Fruit fly (Drosophila melanogaster): ENCODE measurements around the gene CG5746.

CG5746 gene

DNA sequence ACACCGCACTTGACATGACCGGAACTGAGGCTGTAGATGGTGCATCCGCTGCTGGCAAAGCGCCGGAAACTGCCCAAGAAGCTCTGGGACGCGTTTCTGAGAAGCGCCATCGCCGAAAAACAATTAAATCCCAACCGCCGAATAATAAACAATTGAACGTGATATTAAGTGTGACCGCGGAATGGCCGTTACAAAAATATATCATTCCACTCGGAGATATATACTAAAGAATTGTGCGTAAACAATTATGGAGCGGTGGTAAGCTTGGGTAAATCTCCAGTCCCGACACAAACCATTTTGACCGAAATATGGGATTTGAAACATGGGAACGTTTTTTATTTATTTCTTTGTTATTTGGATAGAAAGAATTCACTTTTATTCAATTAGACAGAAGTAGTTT is 11.4 kb upstream of the CG5746 start, which contains the start of gene CG18528:
TSS of gene CG18528 (minus strand) at position 188 of the 400 bp plus-strand sequence.
- TF ChIP-seq CG8478 (optimal IDR thresholded peaks at IDR 0.05) (no peak), CTCF (optimal IDR thresholded peaks at IDR 0.05) (peak; percentile 16 to 64)

- no peak for TF ChIP-seq CG8478 (optimal IDR thresholded peaks at IDR 0.05)
- no peak for TF ChIP-seq CTCF (optimal IDR thresholded peaks at IDR 0.05)
Measured at dm6 chr3R:24357698-24358097, 9.1 kb upstream of the CG5746 start, which contains the start of gene Golgin84. Gene Golgin84 (minus strand): TSS chr3R:24357938.

dm6 chr3R:24353448-24353847 is 4.9 kb upstream of the CG5746 start:
- TF ChIP-seq CTCF (optimal IDR thresholded peaks at IDR 0.05) (no peak), CG8478 (optimal IDR thresholded peaks at IDR 0.05) (no peak)

DNA sequence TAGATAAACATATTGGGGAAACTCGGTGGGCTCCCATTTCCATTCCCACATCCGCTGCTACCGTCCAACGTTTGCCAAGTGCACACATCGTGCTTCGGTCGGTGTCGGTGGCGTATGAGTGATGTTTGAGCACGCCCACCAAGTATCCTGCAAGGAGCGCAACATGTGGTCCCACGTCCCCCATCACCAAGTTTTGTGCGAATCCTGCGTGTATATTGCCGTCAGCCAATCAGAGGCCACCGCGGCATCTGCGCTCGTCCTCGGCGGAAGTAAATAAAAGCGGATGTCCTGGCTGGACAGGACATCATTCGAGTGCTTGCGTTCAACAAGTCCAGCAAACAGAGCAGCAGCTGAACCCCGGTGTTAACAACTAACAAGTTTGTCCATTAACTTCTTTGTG is 7.3 kb downstream of the CG5746 start, which contains the start of gene Ms:
TSS of gene Ms (plus strand) at position 301 of the 400 bp plus-strand sequence.
- TF ChIP-seq CTCF (optimal IDR thresholded peaks at IDR 0.05): no peak
- no peak for TF ChIP-seq CG8478 (optimal IDR thresholded peaks at IDR 0.05)

DNA sequence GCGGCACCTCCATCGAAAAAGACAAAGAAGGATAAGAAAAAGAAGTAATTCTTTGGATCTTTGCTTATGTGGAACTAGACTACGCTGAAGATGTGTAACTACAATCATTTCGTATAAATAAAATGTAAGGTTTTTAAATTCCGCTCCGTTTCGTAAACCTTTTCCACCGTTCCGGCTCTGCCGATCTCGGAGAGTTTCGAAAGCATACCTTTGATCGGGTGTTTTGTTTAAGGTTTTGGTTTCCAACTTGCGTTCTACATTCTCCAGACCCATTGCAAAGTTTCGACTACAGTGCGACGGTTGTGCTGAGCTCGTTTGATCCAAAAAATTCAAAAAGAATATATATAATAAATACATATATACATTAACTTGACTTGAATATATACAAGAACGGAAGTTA is 12.0 kb downstream of the CG5746 start, which contains the start of gene CG6432:
TSS of gene CG6432 (plus strand) at position 301 of the 400 bp plus-strand sequence.
- no peak for TF ChIP-seq CTCF (optimal IDR thresholded peaks at IDR 0.05)
- no peak for TF ChIP-seq CG8478 (optimal IDR thresholded peaks at IDR 0.05)

dm6 chr3R:24333182-24333808 is 15.3 kb downstream of the CG5746 start, which contains the start of the genes Rrp5 and Dis3:
Gene Rrp5 (minus strand): TSS chr3R:24333316.
Gene Dis3 (plus strand): TSS chr3R:24333433.
- TF ChIP-seq CTCF (optimal IDR thresholded peaks at IDR 0.05) (peak; percentile 57 to 66), CG8478 (optimal IDR thresholded peaks at IDR 0.05) (no peak)

- TF ChIP-seq CTCF (optimal IDR thresholded peaks at IDR 0.05): no peak
- TF ChIP-seq CG8478 (optimal IDR thresholded peaks at IDR 0.05): no peak
Measured at dm6 chr3R:24320342-24320711, 28.3 kb downstream of the CG5746 start.

DNA sequence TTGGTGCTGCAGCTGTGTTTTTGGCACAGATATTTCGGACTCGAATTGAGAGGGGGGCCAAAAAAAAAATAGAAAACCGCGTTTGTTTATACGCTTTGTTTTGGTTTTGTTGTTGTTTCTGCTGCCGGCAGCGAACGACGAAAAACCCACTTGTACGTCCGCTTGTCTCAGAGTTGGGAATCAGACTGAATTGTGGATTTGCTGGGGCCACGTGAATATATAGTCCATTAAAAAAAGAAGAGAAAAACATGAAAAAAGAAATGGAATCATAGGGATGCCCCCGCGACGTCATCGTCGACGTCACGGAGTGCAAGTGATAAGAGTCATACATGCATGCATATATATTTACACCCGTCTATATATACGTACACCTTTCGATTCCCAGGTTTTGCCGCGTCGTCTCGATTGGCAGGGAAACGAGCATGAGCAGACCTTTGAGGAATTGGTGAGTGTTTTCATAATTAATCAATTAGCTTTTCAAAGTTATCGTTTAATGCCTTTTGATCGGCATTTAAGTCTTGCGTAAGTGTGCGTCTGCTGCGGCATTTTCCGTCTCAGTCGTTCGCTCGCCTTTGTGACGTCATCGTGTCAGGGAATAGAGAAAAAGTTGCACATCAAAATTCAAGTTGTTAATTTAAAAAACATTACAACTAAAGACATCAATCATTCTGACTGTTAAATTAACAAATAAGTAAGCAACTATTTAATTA is 28.8 kb downstream of the CG5746 start:
- TF ChIP-seq CTCF (optimal IDR thresholded peaks at IDR 0.05): no peak
- TF ChIP-seq CG8478 (optimal IDR thresholded peaks at IDR 0.05): no peak

dm6 chr3R:24319083-24319381 is 29.6 kb downstream of the CG5746 start:
- TF ChIP-seq CG8478 (optimal IDR thresholded peaks at IDR 0.05): no peak
- TF ChIP-seq CTCF (optimal IDR thresholded peaks at IDR 0.05): no peak

DNA sequence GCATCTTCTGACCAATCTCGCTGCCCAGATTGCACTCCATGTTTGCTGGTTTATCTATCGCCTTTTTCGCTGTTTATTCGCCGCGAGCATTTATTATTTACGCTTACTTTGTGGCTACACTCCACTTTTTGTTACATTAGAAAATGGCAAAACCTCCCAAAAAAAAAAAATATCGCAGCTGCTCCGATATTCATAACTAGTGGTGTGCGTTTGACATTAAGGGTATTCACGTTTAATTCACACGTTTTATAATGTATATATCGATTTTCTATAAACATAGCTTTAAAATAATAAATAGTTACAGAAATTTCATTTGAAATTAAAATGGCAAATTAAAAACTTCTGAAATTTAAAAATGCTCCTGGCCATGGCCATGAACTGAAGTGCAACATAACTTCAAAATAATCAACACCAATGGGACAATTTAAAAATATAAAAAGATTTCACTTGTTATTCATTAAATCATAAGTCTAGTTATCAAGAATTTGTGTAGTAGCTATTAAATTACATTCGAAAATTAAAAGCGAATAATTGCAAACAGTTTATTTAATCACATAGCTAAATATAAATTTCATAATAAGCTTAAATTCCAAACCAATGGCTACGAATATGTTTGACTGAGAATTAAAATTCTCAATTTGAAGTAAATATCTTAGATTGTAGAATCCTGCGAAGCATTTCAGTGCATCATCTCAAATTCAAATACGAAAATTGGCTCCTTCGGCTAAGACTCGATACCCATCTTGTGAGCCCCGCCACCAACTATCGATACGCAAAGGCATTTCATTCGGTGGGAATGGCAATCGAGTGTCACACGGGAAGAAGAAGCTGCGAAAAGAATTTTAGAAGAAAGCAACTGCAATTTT is 30.1 kb downstream of the CG5746 start, which contains the start of the genes Nab2 and BRWD3:
TSS of gene Nab2 (minus strand) at position 203 of the 866 bp plus-strand sequence.
TSS of gene BRWD3 (plus strand) at position 784 of the 866 bp plus-strand sequence.
- TF ChIP-seq CG8478 (optimal IDR thresholded peaks at IDR 0.05) (no peak), CTCF (optimal IDR thresholded peaks at IDR 0.05) (no peak)

- no peak for TF ChIP-seq CG8478 (optimal IDR thresholded peaks at IDR 0.05)
Measured at dm6 chr3R:24303060-24303459, 45.5 kb downstream of the CG5746 start.

dm6 chr3R:24301520-24301919 is 47.1 kb downstream of the CG5746 start:
- no peak for TF ChIP-seq CTCF (optimal IDR thresholded peaks at IDR 0.05)
- TF ChIP-seq CG8478 (optimal IDR thresholded peaks at IDR 0.05): no peak

DNA sequence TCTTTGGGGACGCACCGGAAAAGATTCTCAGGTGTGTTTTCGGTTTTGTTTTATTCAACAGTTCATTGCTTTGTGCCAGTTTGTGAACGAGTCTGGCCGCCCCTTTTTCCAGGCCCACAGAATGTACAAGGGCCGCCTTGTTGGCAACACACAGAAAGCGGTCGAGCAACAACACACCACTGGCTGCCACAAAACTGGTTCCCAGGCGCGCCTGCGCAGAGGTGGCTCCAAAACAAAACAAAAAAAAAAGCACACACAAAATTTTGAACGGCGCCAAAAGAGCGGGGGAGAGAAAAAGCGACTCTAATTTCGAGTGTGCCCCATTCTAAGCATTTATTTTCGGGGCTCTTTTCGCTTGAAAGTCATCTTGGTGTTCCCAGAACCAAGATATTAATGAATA is 49.4 kb downstream of the CG5746 start:
- TF ChIP-seq CTCF (optimal IDR thresholded peaks at IDR 0.05): no peak
- no peak for TF ChIP-seq CG8478 (optimal IDR thresholded peaks at IDR 0.05)

dm6 chr3R:24298534-24298936 is 50.1 kb downstream of the CG5746 start:
- TF ChIP-seq CTCF (optimal IDR thresholded peaks at IDR 0.05) (no peak), CG8478 (optimal IDR thresholded peaks at IDR 0.05) (no peak)

DNA sequence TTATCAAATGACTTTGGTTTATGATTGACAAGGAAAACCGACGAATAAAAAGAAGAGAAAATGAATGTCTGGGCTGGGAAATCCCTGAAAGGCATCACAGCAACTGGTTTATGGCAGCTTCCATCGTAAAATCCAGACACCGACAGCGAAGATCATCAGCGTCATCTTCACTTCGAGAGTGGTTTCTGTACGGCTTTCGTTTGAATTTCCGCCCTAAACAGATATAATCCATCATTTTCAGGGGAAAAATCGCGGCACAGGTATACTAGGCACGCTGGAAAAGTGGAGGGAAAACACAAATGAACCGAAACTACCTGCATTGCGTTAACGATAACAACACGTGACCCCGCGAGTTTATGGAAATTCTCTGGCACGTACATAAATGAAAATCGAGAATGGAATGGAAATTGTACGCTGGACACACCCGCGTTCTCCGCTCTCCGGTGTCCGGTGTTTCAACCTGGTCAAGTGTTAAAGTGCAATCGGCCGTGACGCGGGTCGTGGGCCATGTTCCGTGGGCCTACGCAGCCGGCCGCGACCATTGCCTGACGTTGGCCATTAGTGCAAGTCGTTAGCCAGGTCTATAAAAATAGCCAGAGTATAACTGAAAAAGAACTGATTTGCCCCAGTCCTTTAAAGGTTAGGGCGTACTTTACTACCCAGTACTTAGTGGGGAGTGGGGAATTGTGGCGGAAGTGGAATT is 51.0 kb downstream of the CG5746 start:
- TF ChIP-seq CTCF (optimal IDR thresholded peaks at IDR 0.05): no peak
- no peak for TF ChIP-seq CG8478 (optimal IDR thresholded peaks at IDR 0.05)
